Fruit fly (Drosophila melanogaster) whole organism, embryonic: ENCODE results near the gene CG7650.

Source experiments
- CG10366 ChIP-seq: fragments of 200-800 bp; sonication (Bioruptor generic); IDR thresholded peaks from 2 replicates; pipeline ENCODE4 v1.3.6; 2022; ENCODE audit warnings: missing biosample characterization, missing genetic modification characterization
- CG11247 ChIP-seq: fragments of 200-800 bp; sonication (Bioruptor generic); IDR thresholded peaks from 2 replicates; pipeline ENCODE4 v1.3.6; 2022; ENCODE audit warnings: missing biosample characterization, missing genetic modification characterization
- CG12744 ChIP-seq: fragments of 200-800 bp; sonication (Bioruptor generic); optimal IDR thresholded peaks from 2 replicates; lab custom pipeline; 2016; ENCODE audit warnings: missing biosample characterization, missing genetic modification characterization
- CG13624 ChIP-seq: fragments of 200-800 bp; sonication (Bioruptor generic); optimal IDR thresholded peaks from 2 replicates; lab custom pipeline; 2016; ENCODE audit warnings: missing biosample characterization, missing genetic modification characterization
- CG16779 ChIP-seq: fragments of 200-800 bp; sonication (Bioruptor generic); IDR thresholded peaks from 2 replicates; pipeline ENCODE4 v1.3.6; 2022; ENCODE audit warnings: missing biosample characterization, missing genetic modification characterization
- CG17186 ChIP-seq: fragments of 200-800 bp; sonication (Bioruptor generic); optimal IDR thresholded peaks from 3 replicates; lab custom pipeline; 2017; ENCODE audit warnings: missing biosample characterization, missing genetic modification reagents, missing genetic modification characterization
- CG18262 ChIP-seq: fragments of 200-800 bp; optimal IDR thresholded peaks from 3 replicates; lab custom pipeline; 2019; ENCODE audit warnings: missing biosample characterization, mild to moderate bottlenecking, missing genetic modification characterization, moderate library complexity
- CG4617 ChIP-seq: fragments of 200-800 bp; sonication (Bioruptor generic); optimal IDR thresholded peaks from 3 replicates; lab custom pipeline; 2016; ENCODE audit warnings: missing biosample characterization, missing genetic modification characterization, borderline replicate concordance
- CG6765 ChIP-seq: fragments of 200-800 bp; sonication (Bioruptor generic); optimal IDR thresholded peaks from 3 replicates; lab custom pipeline; 2017; ENCODE audit warnings: missing biosample characterization, mild to moderate bottlenecking, missing genetic modification characterization
- CG7372 ChIP-seq: fragments of 200-800 bp; sonication (Bioruptor generic); IDR thresholded peaks from 2 replicates; pipeline ENCODE4 v1.3.6; 2022; ENCODE audit warnings: missing biosample characterization, missing genetic modification characterization
- CG7963 ChIP-seq: fragments of 200-800 bp; sonication (Bioruptor generic); IDR thresholded peaks from 3 replicates; pipeline ENCODE4 v1.3.6; 2022; ENCODE audit warnings: missing biosample characterization, missing genetic modification characterization; ENCODE audit not compliant: partially characterized antibody
- CG9437 ChIP-seq: fragments of 200-800 bp; sonication (Bioruptor generic); optimal IDR thresholded peaks from 2 replicates; lab custom pipeline; 2018; ENCODE audit warnings: missing biosample characterization, mild to moderate bottlenecking, missing genetic modification characterization
- CG9932 ChIP-seq: fragments of 200-800 bp; sonication (Bioruptor generic); IDR thresholded peaks from 2 replicates; pipeline ENCODE4 v1.3.6; 2022; ENCODE audit warnings: missing biosample characterization, missing genetic modification characterization
- CTCF ChIP-seq: fragments of 200-800 bp; sonication (Bioruptor generic); optimal IDR thresholded peaks from 2 replicates; lab custom pipeline; 2017; ENCODE audit warnings: missing biosample characterization, mild to moderate bottlenecking, missing genetic modification characterization, moderate library complexity
- CrebB ChIP-seq: fragments of 200-800 bp; sonication (Bioruptor generic); optimal IDR thresholded peaks from 3 replicates; lab custom pipeline; 2018; ENCODE audit warnings: missing biosample characterization, mild to moderate bottlenecking, missing genetic modification characterization
- D ChIP-seq, 2 experiments: fragments of 200-800 bp in 1 of 2; fragments of >200 bp in 1 of 2; sonication (Bioruptor generic) in 1 of 2; optimal IDR thresholded peaks; 2 replicates in 1 of 2; 3 replicates in 1 of 2; lab custom pipeline; 2017; ENCODE audit warnings: mild to moderate bottlenecking in 1 of 2, missing biosample characterization in 1 of 2, missing genetic modification characterization in 1 of 2, missing genetic modification reagents in 1 of 2
- Deaf1 ChIP-seq: fragments of 200-800 bp; optimal IDR thresholded peaks from 3 replicates; lab custom pipeline; 2019; ENCODE audit warnings: missing biosample characterization, mild to moderate bottlenecking, missing genetic modification characterization, moderate library complexity
- Ets65A ChIP-seq: fragments of 200-800 bp; sonication (Bioruptor generic); peaks from one replicate; lab custom pipeline; 2016; ENCODE audit warnings: missing biosample characterization, missing genetic modification characterization
- Fer2 ChIP-seq: fragments of 200-800 bp; sonication (Bioruptor generic); optimal IDR thresholded peaks from 2 replicates; lab custom pipeline; 2018; ENCODE audit warnings: missing biosample characterization, mild to moderate bottlenecking, missing genetic modification characterization, moderate library complexity
- HmgZ ChIP-seq: fragments of 200-800 bp; sonication (Bioruptor generic); optimal IDR thresholded peaks from 2 replicates; lab custom pipeline; 2018; ENCODE audit warnings: missing biosample characterization, mild to moderate bottlenecking, missing genetic modification characterization
- Hr78 ChIP-seq, 2 experiments: fragments of 200-800 bp in 1 of 2; fragments of >200 bp in 1 of 2; sonication (Bioruptor generic) in 1 of 2; optimal IDR thresholded peaks; 2 replicates each; lab custom pipeline; 2017 to 2019; ENCODE audit warnings: missing biosample characterization in 2 of 2, missing genetic modification characterization in 2 of 2, mild to moderate bottlenecking in 1 of 2, moderate library complexity in 1 of 2
- Lim3 ChIP-seq: fragments of 200-800 bp; sonication (Bioruptor generic); IDR thresholded peaks from 2 replicates; pipeline ENCODE4 v1.3.6; 2022; ENCODE audit warnings: missing biosample characterization, missing genetic modification characterization
- MTF-1 ChIP-seq: fragments of 200-800 bp; sonication (Bioruptor generic); optimal IDR thresholded peaks from 2 replicates; lab custom pipeline; 2018; ENCODE audit warnings: missing biosample characterization, mild to moderate bottlenecking, missing genetic modification characterization, borderline replicate concordance
- Med ChIP-seq: fragments of 200-800 bp; sonication (Bioruptor generic); peaks from one replicate; lab custom pipeline; 2016; ENCODE audit warnings: missing biosample characterization, missing genetic modification characterization, mild to moderate bottlenecking, inconsistent platforms, moderate library complexity
- TFAM ChIP-seq: fragments of 200-800 bp; sonication (Bioruptor generic); optimal IDR thresholded peaks from 2 replicates; lab custom pipeline; 2017; ENCODE audit warnings: missing biosample characterization, missing genetic modification characterization, inconsistent platforms
- Vsx1 ChIP-seq: fragments of 200-800 bp; sonication (Bioruptor generic); optimal IDR thresholded peaks from 2 replicates; lab custom pipeline; 2017; ENCODE audit warnings: missing biosample characterization, mild to moderate bottlenecking, missing genetic modification characterization, missing genetic modification reagents
- ab ChIP-seq: fragments of 200-800 bp; sonication (Bioruptor generic); optimal IDR thresholded peaks from 2 replicates; lab custom pipeline; 2016; ENCODE audit warnings: missing biosample characterization, missing genetic modification characterization
- amos ChIP-seq: fragments of 200-800 bp; sonication (Bioruptor generic); IDR thresholded peaks from 2 replicates; pipeline ENCODE4 v1.3.6; 2022; ENCODE audit warnings: missing biosample characterization, missing genetic modification characterization; ENCODE audit not compliant: partially characterized antibody
- dpn ChIP-seq, 2 experiments: fragments of 200-800 bp; sonication (Bioruptor generic); optimal IDR thresholded peaks; 3 replicates each; lab custom pipeline; 2016; ENCODE audit warnings: missing biosample characterization in 2 of 2, missing genetic modification characterization in 2 of 2
- fd96Cb ChIP-seq: fragments of 200-800 bp; sonication (Bioruptor generic); optimal IDR thresholded peaks from 2 replicates; lab custom pipeline; 2018; ENCODE audit warnings: missing biosample characterization, mild to moderate bottlenecking, missing genetic modification characterization, moderate library complexity
- fru ChIP-seq: fragments of >200 bp; optimal IDR thresholded peaks from 2 replicates; lab custom pipeline; 2017
- ftz-f1 ChIP-seq: fragments of 200-800 bp; sonication (Bioruptor generic); optimal IDR thresholded peaks from 2 replicates; lab custom pipeline; 2016; ENCODE audit warnings: missing biosample characterization, missing genetic modification characterization
- gsb-n ChIP-seq: fragments of 200-800 bp; sonication (Bioruptor generic); optimal IDR thresholded peaks from 3 replicates; lab custom pipeline; 2018; ENCODE audit warnings: missing biosample characterization, mild to moderate bottlenecking, missing genetic modification characterization
- h ChIP-seq: fragments of >200 bp; optimal IDR thresholded peaks from 2 replicates; lab custom pipeline; 2017
- lab ChIP-seq: fragments of 200-800 bp; sonication (Bioruptor generic); optimal IDR thresholded peaks from 3 replicates; lab custom pipeline; 2017; ENCODE audit warnings: missing biosample characterization, missing genetic modification characterization, mild to moderate bottlenecking, moderate library complexity, missing genetic modification reagents
- lilli ChIP-seq: fragments of 200-800 bp; sonication (Bioruptor generic); optimal IDR thresholded peaks from 3 replicates; lab custom pipeline; 2016; ENCODE audit warnings: missing biosample characterization, missing genetic modification characterization
- nau ChIP-seq: fragments of 200-800 bp; sonication (Bioruptor generic); optimal IDR thresholded peaks from 3 replicates; lab custom pipeline; 2017; ENCODE audit warnings: missing biosample characterization, mild to moderate bottlenecking, missing genetic modification characterization, missing genetic modification reagents
- otp ChIP-seq: fragments of 200-800 bp; sonication (Bioruptor generic); IDR thresholded peaks from 3 replicates; pipeline ENCODE4, ENCODE4 v1.3.6; 2022; ENCODE audit warnings: missing biosample characterization, missing genetic modification characterization
- p53 ChIP-seq: fragments of 200-800 bp; sonication (Bioruptor generic); optimal IDR thresholded peaks from 2 replicates; lab custom pipeline; 2016; ENCODE audit warnings: missing biosample characterization, missing genetic modification characterization
- repo ChIP-seq: fragments of 200-800 bp; sonication (Bioruptor generic); optimal IDR thresholded peaks from 2 replicates; lab custom pipeline; 2016; ENCODE audit warnings: missing biosample characterization, missing genetic modification characterization
- row ChIP-seq: fragments of 200-800 bp; sonication (Bioruptor generic); IDR thresholded peaks from 3 replicates; pipeline ENCODE4 v1.3.6; 2022; ENCODE audit warnings: missing biosample characterization, missing genetic modification characterization
- sd ChIP-seq: fragments of 200-800 bp; sonication (Bioruptor generic); optimal IDR thresholded peaks from 3 replicates; lab custom pipeline; 2018; ENCODE audit warnings: missing biosample characterization, mild to moderate bottlenecking, missing genetic modification characterization, moderate library complexity
- sens ChIP-seq: fragments of 200-800 bp; sonication (Bioruptor generic); peaks from one replicate; lab custom pipeline; 2016; ENCODE audit warnings: missing biosample characterization, missing genetic modification characterization
- sug ChIP-seq: fragments of 200-800 bp; optimal IDR thresholded peaks from 2 replicates; lab custom pipeline; 2019; ENCODE audit warnings: missing biosample characterization, mild to moderate bottlenecking, missing genetic modification characterization, moderate library complexity
- tap ChIP-seq: fragments of 200-800 bp; optimal IDR thresholded peaks from 3 replicates; lab custom pipeline; 2019; ENCODE audit warnings: missing biosample characterization, mild to moderate bottlenecking, missing genetic modification characterization, moderate library complexity
- wdn ChIP-seq: fragments of 200-800 bp; sonication (Bioruptor generic); IDR thresholded peaks from 2 replicates; pipeline ENCODE4 v1.3.6; 2022; ENCODE audit warnings: missing biosample characterization, missing genetic modification characterization
- zfh1 ChIP-seq: fragments of 200-800 bp; sonication (Bioruptor generic); IDR thresholded peaks from 3 replicates; pipeline ENCODE4 v1.3.6; 2022; ENCODE audit warnings: missing biosample characterization, missing genetic modification characterization

CG7650 gene

DNA sequence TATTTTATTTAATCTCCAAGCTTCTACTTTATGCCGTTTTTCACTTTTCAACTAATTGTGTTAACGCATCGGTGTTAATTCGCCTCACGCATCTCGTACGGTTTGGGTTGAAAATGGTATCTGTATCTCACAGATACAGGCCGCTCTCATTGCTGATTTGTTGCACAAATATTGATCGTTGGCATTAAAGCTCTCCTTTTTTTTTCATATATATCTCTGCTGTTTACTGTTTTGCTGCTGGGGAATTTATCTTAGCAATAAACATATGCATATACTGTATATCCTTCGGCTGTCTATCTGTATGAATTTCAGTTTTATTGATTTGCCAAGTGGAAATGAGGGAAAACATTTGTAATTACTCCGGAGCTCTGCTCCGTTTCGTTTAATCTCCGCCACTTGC lies 22.5 kb upstream of the CG7650 start (continued):
- TF ChIP-seq lab (GFP tag; lab: Kevin White, UChicago) = peak; percentile 30
- TF ChIP-seq Vsx1 (GFP tag; lab: Kevin White, UChicago) = no peak
- no peak for TF ChIP-seq amos
- no peak for TF ChIP-seq fd96Cb (tag; lab: Kevin White, UChicago)
- no peak for TF ChIP-seq zfh1 (GFP tag; lab: Robert Waterston, UW)
- peak; percentile 18 for TF ChIP-seq CrebB (tag; lab: Kevin White, UChicago)
- no peak for TF ChIP-seq gsb-n (tag; lab: Kevin White, UChicago)
- TF ChIP-seq CG11247 (GFP tag; lab: Robert Waterston, UW) = no peak
- peak; percentile 65 for TF ChIP-seq sens (GFP tag; lab: Kevin White, UChicago)
- TF ChIP-seq sug (tag; lab: Kevin White, UChicago) = no peak
- TF ChIP-seq CG6765 (GFP tag; lab: Kevin White, UChicago) = no peak
- no peak for TF ChIP-seq repo
- no peak for TF ChIP-seq fru (lab: Kevin White, UChicago)
- TF ChIP-seq nau = no peak
- no peak for TF ChIP-seq Fer2
- TF ChIP-seq CG10366 = no peak
- no peak for TF ChIP-seq dpn (GFP tag; optimal IDR thresholded peaks at IDR 0.05; lab: Kevin White, UChicago)
- 0 out of 3 replicates have a peak, but pooled peaks have one; percentile 13 for TF ChIP-seq otp (GFP tag; lab: Robert Waterston, UW)
- TF ChIP-seq D (optimal IDR thresholded peaks at IDR 0.05; lab: Kevin White, UChicago) = no peak
- no peak for TF ChIP-seq D (GFP tag; optimal IDR thresholded peaks at IDR 0.05; lab: Kevin White, UChicago)

DNA sequence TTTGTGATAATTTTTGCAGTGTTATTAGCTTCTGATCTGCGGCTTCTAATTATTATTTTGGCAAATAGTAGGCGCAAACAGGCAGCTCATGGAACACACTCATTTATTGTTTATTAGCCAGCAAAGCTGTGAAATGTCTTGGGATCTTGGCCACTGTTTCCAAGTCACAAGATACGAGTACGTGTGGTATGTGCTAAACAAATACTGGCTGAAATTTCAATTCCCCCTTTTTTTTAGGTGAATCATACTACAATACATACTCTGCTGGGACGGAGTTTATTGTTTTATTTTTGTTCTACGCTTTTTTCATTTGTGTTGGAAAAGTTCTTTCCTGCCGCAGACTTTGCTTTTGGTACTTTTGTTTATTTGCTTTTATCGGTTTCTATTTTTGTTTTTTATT lies 20.9 kb upstream of the CG7650 start:
- TF ChIP-seq Med (GFP tag; lab: Kevin White, UChicago) = peak; percentile 34
- no peak for TF ChIP-seq CTCF (GFP tag; lab: Kevin White, UChicago)
- no peak for TF ChIP-seq Deaf1 (tag; lab: Kevin White, UChicago)
- TF ChIP-seq sd = peak; percentile 65

dm6 chr3L:15627295-15627694 lies 17.1 kb upstream of the CG7650 start:
- no peak for TF ChIP-seq ftz-f1 (GFP tag; lab: Kevin White, UChicago)
- peak; percentile 52 for TF ChIP-seq Ets65A (GFP tag; lab: Kevin White, UChicago)
- TF ChIP-seq Med (GFP tag; lab: Kevin White, UChicago) = peak; percentile 25
- no peak for TF ChIP-seq TFAM (GFP tag; lab: Kevin White, UChicago)
- TF ChIP-seq CG7372 (GFP tag; lab: Robert Waterston, UW) = peak; percentile 92
- 0 out of 2 replicates have a peak, but pooled peaks have one; percentile 27 for TF ChIP-seq CG16779
- TF ChIP-seq CG9437 (GFP tag; lab: Kevin White, UChicago) = peak; percentile 31

dm6 chr3L:15625676-15626414 lies 15.7 kb upstream of the CG7650 start:
- TF ChIP-seq otp (GFP tag; lab: Robert Waterston, UW) (peak; percentile 21; the same call in 1 of the 3 replicates), CG4617 (GFP tag; lab: Kevin White, UChicago) (peak; percentile 57), MTF-1 (GFP tag; lab: Kevin White, UChicago) (peak; percentile 74), Lim3 (GFP tag; lab: Robert Waterston, UW) (no peak), CG17186 (peak; percentile 17), Hr78 (GFP tag; optimal IDR thresholded peaks at IDR 0.05; lab: Kevin White, UChicago) (peak in 1 of 2 experiments; percentile 84), HmgZ (tag; lab: Kevin White, UChicago) (peak; percentile 58), ab (GFP tag; lab: Kevin White, UChicago) (no peak), h (no peak), CG18262 (tag; lab: Kevin White, UChicago) (peak; percentile 96), CG12744 (no peak), p53 (GFP tag; lab: Kevin White, UChicago) (no peak), tap (tag; lab: Kevin White, UChicago) (peak; percentile 84), CG7963 (GFP tag; lab: Robert Waterston, UW) (no peak), wdn (GFP tag; lab: Robert Waterston, UW) (peak; percentile 48; the same call in 1 of the 2 replicates), lilli (GFP tag; lab: Kevin White, UChicago) (peak; percentile 55), row (GFP tag; lab: Robert Waterston, UW) (peak; percentile 85), CG13624 (peak; percentile 2), CG9932 (peak; percentile 79)
